Worm (Caenorhabditis elegans) whole organism, L4/young adult: ENCODE results near the gene twk-6.

Experiments used
- W03F9.2 ChIP-seq: fragments of 150-350 bp; optimal IDR thresholded peaks from 2 replicates; lab custom pipeline; 2014; ENCODE audit warnings: missing biosample characterization, missing genetic modification characterization
- dao-5 ChIP-seq: sonication (generic microtip); optimal IDR thresholded peaks from 2 replicates; lab custom pipeline; 2016; ENCODE audit warnings: missing genotype, missing genetic modification characterization, moderate library complexity, missing compliant biosample characterization

ce11 chrIII:4778003-4778402, 35.3 kb downstream of the twk-6 start, which contains the start of gene B0393.7:
- TF ChIP-seq W03F9.2 (tag; lab: Kevin White, UChicago): no peak
- no peak for TF ChIP-seq dao-5 (tag; lab: Kevin White, UChicago)
